Fruit fly (Drosophila melanogaster) whole organism, adult: ENCODE data around the gene CapaR.

ENCODE experiments used
- CG14711 ChIP-seq: fragments of 200-800 bp; sonication (Bioruptor generic); optimal IDR thresholded peaks from 2 replicates; lab custom pipeline; 2018; ENCODE audit warnings: missing biosample characterization, mild to moderate bottlenecking, missing genetic modification characterization, moderate library complexity
- CG5204 ChIP-seq: fragments of 200-800 bp; sonication (Bioruptor generic); optimal IDR thresholded peaks from 2 replicates; lab custom pipeline; 2016; ENCODE audit warnings: missing biosample characterization, missing genetic modification characterization
- CG7101 ChIP-seq: fragments of 200-800 bp; sonication (Bioruptor generic); optimal IDR thresholded peaks from 2 replicates; lab custom pipeline; 2018; ENCODE audit warnings: missing biosample characterization, mild to moderate bottlenecking, missing genetic modification characterization, moderate library complexity
- Clk ChIP-seq: fragments of 200-800 bp; sonication (Bioruptor generic); optimal IDR thresholded peaks from 2 replicates; lab custom pipeline; 2017; ENCODE audit warnings: missing biosample characterization, missing genetic modification characterization
- kay ChIP-seq: fragments of 200-800 bp; sonication (Bioruptor generic); peaks from one replicate; lab custom pipeline; 2016; ENCODE audit warnings: missing biosample characterization, missing genetic modification characterization, borderline replicate concordance

DNA sequence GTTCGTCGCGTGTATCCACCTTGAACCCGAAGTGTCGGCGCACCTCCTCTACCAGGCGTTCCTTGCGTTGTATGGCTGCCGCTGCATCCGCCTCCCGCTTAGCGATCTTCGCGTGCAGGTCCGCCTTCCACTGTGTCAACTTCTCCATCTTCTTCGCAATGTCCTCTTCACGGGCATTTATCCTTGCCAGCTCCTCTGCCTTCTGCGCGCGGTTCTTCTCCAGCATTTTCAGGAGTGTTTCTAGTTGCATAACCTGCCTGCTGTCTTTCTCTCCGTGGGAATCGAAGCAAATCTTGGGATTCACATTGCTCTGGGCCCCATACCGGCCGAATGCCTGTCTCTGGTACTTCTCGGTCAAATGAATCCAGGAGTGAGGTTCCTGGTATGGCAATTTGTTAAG, 6.3 kb upstream of the CapaR start:
- TF ChIP-seq CG7101 (no peak), kay (GFP tag; lab: Kevin White, UChicago) (no peak), CG5204 (GFP tag; lab: Kevin White, UChicago) (no peak), CG14711 (no peak), Clk (GFP tag; lab: Kevin White, UChicago) (no peak)
